Fruit fly (Drosophila melanogaster): Measurements from ENCODE around the gene Zcchc7.
A peak's percentile ranks its signal among the peaks of the same experiment; 100 is the strongest.

Zcchc7 gene

dm6 chr3L:16862284-16862683 is 17.1 kb downstream of the Zcchc7 start, which contains the start of gene Rh4 (continued):
- TF ChIP-seq pnt (GFP tag; optimal IDR thresholded peaks at IDR 0.05), result no peak
- TF ChIP-seq crol (GFP tag; IDR thresholded peaks at IDR 0.05), result no peak
- no peak for TF ChIP-seq tgo (GFP tag; IDR thresholded peaks at IDR 0.05)
- no peak for TF ChIP-seq CG10565 (GFP tag; optimal IDR thresholded peaks at IDR 0.05)
- TF ChIP-seq ac (GFP tag; optimal IDR thresholded peaks at IDR 0.05), result no peak
- TF ChIP-seq Fer2 (tag; optimal IDR thresholded peaks at IDR 0.05), result no peak
- TF ChIP-seq eyg (GFP tag; optimal IDR thresholded peaks at IDR 0.05), result no peak
- TF ChIP-seq C15 (GFP tag; IDR thresholded peaks at IDR 0.05), result no peak
- no peak for TF ChIP-seq tin (GFP tag; optimal IDR thresholded peaks at IDR 0.05)
- TF ChIP-seq az2 (GFP tag; optimal IDR thresholded peaks at IDR 0.05), result no peak
- TF ChIP-seq sim (GFP tag; IDR thresholded peaks at IDR 0.05), result no peak
- TF ChIP-seq hkb (optimal IDR thresholded peaks at IDR 0.05), result no peak
- no peak for TF ChIP-seq hkb (GFP tag; IDR thresholded peaks at IDR 0.05)
- TF ChIP-seq CG6272 (GFP tag; IDR thresholded peaks at IDR 0.05), result no peak
- TF ChIP-seq so (GFP tag; IDR thresholded peaks at IDR 0.05), result no peak
- no peak for TF ChIP-seq CG33213 (GFP tag; optimal IDR thresholded peaks at IDR 0.05)
- TF ChIP-seq CG9215 (GFP tag; IDR thresholded peaks at IDR 0.05), result no peak
- no peak for TF ChIP-seq CG6689 (GFP tag; IDR thresholded peaks at IDR 0.05)
- TF ChIP-seq CG8478 (optimal IDR thresholded peaks at IDR 0.05), result peak; percentile 7
- TF ChIP-seq CG7745 (tag; optimal IDR thresholded peaks at IDR 0.05), result no peak
- no peak for TF ChIP-seq hb (GFP tag; IDR thresholded peaks at IDR 0.05; ENCODE audit: partially characterized antibody)
- TF ChIP-seq CG9797 (GFP tag; optimal IDR thresholded peaks at IDR 0.05), result no peak
- no peak for TF ChIP-seq CG9817 (tag; optimal IDR thresholded peaks at IDR 0.05)
- TF ChIP-seq lola (GFP tag; optimal IDR thresholded peaks at IDR 0.05), result no peak
- TF ChIP-seq cg (GFP tag; optimal IDR thresholded peaks at IDR 0.05), result no peak
- no peak for TF ChIP-seq CG30431 (GFP tag; optimal IDR thresholded peaks at IDR 0.05)
- no peak for TF ChIP-seq Nf-YA (GFP tag; IDR thresholded peaks at IDR 0.05)
- no peak for TF ChIP-seq CG12299 (tag; optimal IDR thresholded peaks at IDR 0.05)
- 0 out of 3 replicates have a peak, but pooled peaks have one; percentile 41 for TF ChIP-seq Opbp (GFP tag; IDR thresholded peaks at IDR 0.05; ENCODE audit: partially characterized antibody)
- TF ChIP-seq Taf1 (GFP tag; IDR thresholded peaks at IDR 0.05), result no peak
- peak; percentile 9; the same call in 1 of the 2 replicates for TF ChIP-seq CG11696 (GFP tag; IDR thresholded peaks at IDR 0.05)
- TF ChIP-seq Vsx1 (GFP tag; optimal IDR thresholded peaks at IDR 0.05), result no peak
- no peak for TF ChIP-seq BtbVII (GFP tag; optimal IDR thresholded peaks at IDR 0.05)
- no peak for TF ChIP-seq CG6683 (GFP tag; optimal IDR thresholded peaks at IDR 0.05)
- TF ChIP-seq Pdp1 (GFP tag; optimal IDR thresholded peaks at IDR 0.05), result peak in 1 of 2 experiments; percentile 77
- TF ChIP-seq Fer3 (tag; optimal IDR thresholded peaks at IDR 0.05), result no peak
- TF ChIP-seq CG2129 (GFP tag; IDR thresholded peaks at IDR 0.05; ENCODE audit: partially characterized antibody), result no peak
- no peak for TF ChIP-seq Rfx (GFP tag; IDR thresholded peaks at IDR 0.05)
- TF ChIP-seq bsh (GFP tag; optimal IDR thresholded peaks at IDR 0.05), result no peak
- TF ChIP-seq MESR4 (GFP tag; optimal IDR thresholded peaks at IDR 0.05), result no peak
- no peak for TF ChIP-seq CG14710 (tag; optimal IDR thresholded peaks at IDR 0.05)
- TF ChIP-seq Asciz (GFP tag; optimal IDR thresholded peaks at IDR 0.05), result no peak
- no peak for TF ChIP-seq ham (GFP tag; IDR thresholded peaks at IDR 0.05)
- no peak for TF ChIP-seq Dip3 (GFP tag; optimal IDR thresholded peaks at IDR 0.05)
- TF ChIP-seq row (GFP tag; IDR thresholded peaks at IDR 0.05), result 0 out of 3 replicates have a peak, but pooled peaks have one; percentile 12
- no peak for TF ChIP-seq Hsf (GFP tag; optimal IDR thresholded peaks at IDR 0.05)
- TF ChIP-seq ind (GFP tag; optimal IDR thresholded peaks at IDR 0.05), result no peak
- no peak for TF ChIP-seq CkIIα-i1 (GFP tag; IDR thresholded peaks at IDR 0.05)
- TF ChIP-seq ranshi (GFP tag; IDR thresholded peaks at IDR 0.05), result no peak
- TF ChIP-seq tx (GFP tag; optimal IDR thresholded peaks at IDR 0.05), result no peak
- TF ChIP-seq CG1233 (GFP tag; optimal IDR thresholded peaks at IDR 0.05), result no peak
- no peak for TF ChIP-seq dimm (GFP tag; IDR thresholded peaks at IDR 0.05)
- no peak for TF ChIP-seq sima (GFP tag; optimal IDR thresholded peaks at IDR 0.05)

All from whole organism, embryonic.